Fruit fly (Drosophila melanogaster) whole organism, prepupa: Measurements from ENCODE around the gene CG7523.

ENCODE experiments used
- Blimp-1 ChIP-seq: fragments of 200-800 bp; sonication (Bioruptor generic); optimal IDR thresholded peaks from 3 replicates; lab custom pipeline; 2017; ENCODE audit warnings: missing biosample characterization, missing genetic modification characterization, mild to moderate bottlenecking, moderate library complexity, missing genetic modification reagents
- CG10631 ChIP-seq: fragments of 200-800 bp; sonication (Bioruptor generic); optimal IDR thresholded peaks from 2 replicates; lab custom pipeline; 2016; ENCODE audit warnings: missing biosample characterization, missing genetic modification characterization
- CG10669 ChIP-seq: fragments of 200-800 bp; sonication (Bioruptor generic); optimal IDR thresholded peaks from 3 replicates; lab custom pipeline; 2018; ENCODE audit warnings: missing biosample characterization, mild to moderate bottlenecking, missing genetic modification characterization, moderate library complexity
- CG11294 ChIP-seq: fragments of 200-800 bp; sonication (Bioruptor generic); IDR thresholded peaks from 2 replicates; pipeline ENCODE4 v1.3.6; 2022; ENCODE audit warnings: missing biosample characterization, missing genetic modification characterization
- CG15336 ChIP-seq: fragments of 200-800 bp; sonication (Bioruptor generic); IDR thresholded peaks from 2 replicates; pipeline ENCODE4 v1.3.6; 2022; ENCODE audit warnings: missing biosample characterization, missing genetic modification characterization
- CG3032 ChIP-seq: fragments of 200-800 bp; optimal IDR thresholded peaks from 2 replicates; lab custom pipeline; 2019; ENCODE audit warnings: missing biosample characterization, mild to moderate bottlenecking, missing genetic modification characterization, moderate library complexity
- CG32006 ChIP-seq: fragments of 200-800 bp; sonication (Bioruptor generic); optimal IDR thresholded peaks from 3 replicates; lab custom pipeline; 2017; ENCODE audit warnings: missing biosample characterization, mild to moderate bottlenecking, missing genetic modification characterization
- CG34406 ChIP-seq: fragments of 200-800 bp; sonication (Bioruptor generic); optimal IDR thresholded peaks from 3 replicates; lab custom pipeline; 2016; ENCODE audit warnings: missing biosample characterization, missing genetic modification characterization
- CG3919 ChIP-seq: fragments of 200-800 bp; sonication (Bioruptor generic); optimal IDR thresholded peaks from 3 replicates; lab custom pipeline; 2016; ENCODE audit warnings: missing biosample characterization, missing genetic modification characterization
- CG4318 ChIP-seq: fragments of 200-800 bp; sonication (Bioruptor generic); optimal IDR thresholded peaks from 3 replicates; lab custom pipeline; 2017; ENCODE audit warnings: missing biosample characterization, mild to moderate bottlenecking, missing genetic modification characterization
- CG6854 ChIP-seq: fragments of 200-800 bp; sonication (Bioruptor generic); optimal IDR thresholded peaks from 2 replicates; lab custom pipeline; 2017; ENCODE audit warnings: missing biosample characterization, mild to moderate bottlenecking, missing genetic modification characterization
- CG7368 ChIP-seq: fragments of 200-800 bp; sonication (Bioruptor generic); optimal IDR thresholded peaks from 3 replicates; lab custom pipeline; 2016; ENCODE audit warnings: missing biosample characterization, missing genetic modification characterization
- CG8119 ChIP-seq: fragments of 200-800 bp; sonication (Bioruptor generic); IDR thresholded peaks from 3 replicates; pipeline ENCODE4 v1.3.6; 2022; ENCODE audit warnings: missing biosample characterization, missing genetic modification characterization
- CG8319 ChIP-seq: fragments of 200-800 bp; sonication (Bioruptor generic); optimal IDR thresholded peaks from 3 replicates; lab custom pipeline; 2016; ENCODE audit warnings: missing biosample characterization, missing genetic modification characterization
- CG8632 ChIP-seq: fragments of 200-800 bp; sonication (Bioruptor generic); optimal IDR thresholded peaks from 3 replicates; lab custom pipeline; 2016; ENCODE audit warnings: missing biosample characterization, missing genetic modification characterization
- Eip78C ChIP-seq: fragments of 200-800 bp; sonication (Bioruptor generic); peaks from one replicate; lab custom pipeline; 2016; ENCODE audit warnings: missing biosample characterization, missing genetic modification characterization
- Ets96B ChIP-seq: fragments of 200-800 bp; optimal IDR thresholded peaks from 2 replicates; lab custom pipeline; 2019; ENCODE audit warnings: missing biosample characterization, mild to moderate bottlenecking, missing genetic modification characterization, moderate library complexity
- Hr4 ChIP-seq: fragments of 200-800 bp; sonication (Bioruptor generic); optimal IDR thresholded peaks from 3 replicates; lab custom pipeline; 2016; ENCODE audit warnings: missing biosample characterization, missing genetic modification characterization
- Lpt ChIP-seq: fragments of 200-800 bp; sonication (Bioruptor generic); optimal IDR thresholded peaks from 3 replicates; lab custom pipeline; 2016; ENCODE audit warnings: missing biosample characterization, missing genetic modification characterization
- Met ChIP-seq: fragments of 200-800 bp; sonication (Bioruptor generic); optimal IDR thresholded peaks from 3 replicates; lab custom pipeline; 2016; ENCODE audit warnings: missing biosample characterization, missing genetic modification characterization
- Sox102F ChIP-seq: fragments of 200-800 bp; sonication (Bioruptor generic); optimal IDR thresholded peaks from 2 replicates; lab custom pipeline; 2016; ENCODE audit warnings: missing biosample characterization, mild to moderate bottlenecking, missing genetic modification characterization
- achi ChIP-seq: fragments of 200-800 bp; sonication (Bioruptor generic); optimal IDR thresholded peaks from 3 replicates; lab custom pipeline; 2016; ENCODE audit warnings: missing biosample characterization, missing genetic modification characterization
- acj6 ChIP-seq: fragments of 200-800 bp; sonication (Bioruptor generic); optimal IDR thresholded peaks from 3 replicates; lab custom pipeline; 2016; ENCODE audit warnings: missing biosample characterization, missing genetic modification characterization
- cyc ChIP-seq: fragments of 200-800 bp; sonication (Bioruptor generic); optimal IDR thresholded peaks from 3 replicates; lab custom pipeline; 2016; ENCODE audit warnings: missing biosample characterization, missing genetic modification characterization
- dac ChIP-seq: fragments of 200-800 bp; sonication (Bioruptor generic); optimal IDR thresholded peaks from 2 replicates; lab custom pipeline; 2017; ENCODE audit warnings: missing biosample characterization, mild to moderate bottlenecking, missing genetic modification characterization
- eg ChIP-seq: fragments of 200-800 bp; sonication (Bioruptor generic); IDR thresholded peaks from 3 replicates; pipeline ENCODE4 v1.3.6; 2022; ENCODE audit warnings: missing biosample characterization, missing genetic modification characterization
- esn ChIP-seq: fragments of 200-800 bp; sonication (Bioruptor generic); optimal IDR thresholded peaks from 2 replicates; lab custom pipeline; 2016; ENCODE audit warnings: missing biosample characterization, mild to moderate bottlenecking, missing genetic modification characterization, moderate library complexity
- lz ChIP-seq: fragments of 200-800 bp; sonication (Bioruptor generic); optimal IDR thresholded peaks from 3 replicates; lab custom pipeline; 2016; ENCODE audit warnings: missing biosample characterization, missing genetic modification characterization
- net ChIP-seq: fragments of 200-800 bp; sonication (Bioruptor generic); optimal IDR thresholded peaks from 3 replicates; lab custom pipeline; 2016; ENCODE audit warnings: missing biosample characterization, missing genetic modification characterization
- spab ChIP-seq: fragments of 200-800 bp; sonication (Bioruptor generic); optimal IDR thresholded peaks from 2 replicates; lab custom pipeline; 2017; ENCODE audit warnings: missing biosample characterization, mild to moderate bottlenecking, missing genetic modification characterization, missing genetic modification reagents
- svp ChIP-seq: fragments of 200-800 bp; sonication (Bioruptor generic); peaks from one replicate; lab custom pipeline; 2016; ENCODE audit warnings: missing biosample characterization, missing genetic modification characterization
- vri ChIP-seq: fragments of 200-800 bp; sonication (Bioruptor generic); optimal IDR thresholded peaks from 3 replicates; lab custom pipeline; 2016; ENCODE audit warnings: missing biosample characterization, mild to moderate bottlenecking, missing genetic modification characterization

The CG7523 gene

DNA sequence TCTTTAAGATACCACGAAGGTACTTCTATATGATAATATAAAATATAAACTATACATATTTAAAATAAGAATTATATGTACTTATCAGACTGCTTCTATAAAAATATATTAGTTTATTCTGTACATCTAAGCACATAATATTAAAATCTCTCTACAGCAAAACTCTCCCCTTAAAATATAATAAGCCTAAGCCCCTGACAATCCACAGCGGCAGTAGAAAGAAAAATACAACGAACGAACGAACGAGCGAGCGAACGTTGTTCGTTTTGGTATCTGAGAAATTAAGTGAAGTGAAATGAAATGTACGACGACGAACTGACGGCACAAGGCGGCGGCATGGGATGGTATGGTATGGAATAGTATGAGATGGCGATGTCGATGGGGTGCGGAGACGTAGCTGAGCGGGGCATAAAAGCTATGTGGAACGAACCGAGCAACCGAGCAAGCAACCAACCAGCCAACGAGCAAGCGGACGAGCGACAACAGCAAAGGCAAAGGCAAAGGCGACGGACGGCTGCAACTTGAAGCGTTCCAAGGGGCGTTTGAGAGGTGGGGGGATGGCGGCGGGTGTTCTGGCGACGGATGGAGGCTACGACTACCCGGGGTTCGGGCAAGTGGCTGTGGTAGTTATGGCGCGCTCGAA lies 29.9 kb upstream of the CG7523 start (continued):
- TF ChIP-seq esn (GFP tag; lab: Kevin White, UChicago) (peak; percentile 98), CG15336 (peak; percentile 99), lz (GFP tag; lab: Kevin White, UChicago) (peak; percentile 94), Met (GFP tag; lab: Kevin White, UChicago) (peak; percentile 94), Sox102F (GFP tag; lab: Kevin White, UChicago) (peak; percentile 93), CG32006 (GFP tag; lab: Kevin White, UChicago) (peak; percentile 99), CG8319 (peak; percentile 96), Ets96B (tag; lab: Kevin White, UChicago) (peak; percentile 99), acj6 (peak; percentile 98), eg (GFP tag; lab: Robert Waterston, UW) (peak; percentile 98), Blimp-1 (GFP tag; lab: Kevin White, UChicago) (peak; percentile 95), CG8632 (GFP tag; lab: Kevin White, UChicago) (peak; percentile 99), Lpt (GFP tag; lab: Kevin White, UChicago) (peak; percentile 44), CG10669 (GFP tag; lab: Kevin White, UChicago) (peak; percentile 97), CG3919 (peak; percentile 96), CG7368 (GFP tag; lab: Kevin White, UChicago) (peak; percentile 92), CG10631 (GFP tag; lab: Kevin White, UChicago) (peak; percentile 99), cyc (GFP tag; lab: Kevin White, UChicago) (peak; percentile 88), CG34406 (GFP tag; lab: Kevin White, UChicago) (peak; percentile 99), dac (GFP tag; lab: Kevin White, UChicago) (peak; percentile 89)

DNA sequence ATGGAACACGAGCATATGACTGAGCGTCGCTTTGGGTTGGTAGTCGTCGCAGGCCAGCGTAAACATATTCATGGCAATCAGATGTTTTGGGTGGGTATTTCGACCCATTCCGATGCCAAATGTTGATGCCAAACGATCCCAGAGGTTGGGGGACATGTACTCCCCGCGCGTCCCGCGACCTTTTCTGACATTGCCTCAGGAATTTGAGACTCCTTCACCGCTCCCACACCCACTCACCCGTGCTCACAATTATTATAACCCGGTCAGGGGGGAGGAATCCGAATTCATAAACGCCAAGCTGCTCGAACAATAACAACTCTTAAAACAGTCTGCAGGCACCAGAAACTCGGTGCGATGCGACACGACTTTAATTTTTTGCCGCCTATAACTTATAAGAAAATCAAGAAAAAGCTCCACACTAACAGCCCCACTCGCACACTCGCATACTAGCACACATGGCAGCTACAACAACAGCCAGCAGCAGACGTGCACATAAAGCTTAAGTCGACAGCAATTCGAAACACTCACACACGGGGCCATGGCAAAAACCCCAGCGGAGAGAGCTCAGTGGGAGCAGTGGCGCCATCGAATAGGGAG lies 29.3 kb upstream of the CG7523 start:
- no peak for TF ChIP-seq lz (GFP tag; lab: Kevin White, UChicago)
- TF ChIP-seq Lpt (GFP tag; lab: Kevin White, UChicago): peak; percentile 77
- TF ChIP-seq spab (GFP tag; lab: Kevin White, UChicago): no peak
- no peak for TF ChIP-seq CG4318 (GFP tag; lab: Kevin White, UChicago)
- peak; percentile 82 for TF ChIP-seq CG6854
- no peak for TF ChIP-seq CG32006 (GFP tag; lab: Kevin White, UChicago)
- no peak for TF ChIP-seq vri (GFP tag; lab: Kevin White, UChicago)
- no peak for TF ChIP-seq CG34406 (GFP tag; lab: Kevin White, UChicago)
- peak; percentile 79 for TF ChIP-seq svp (GFP tag; lab: Kevin White, UChicago)

DNA sequence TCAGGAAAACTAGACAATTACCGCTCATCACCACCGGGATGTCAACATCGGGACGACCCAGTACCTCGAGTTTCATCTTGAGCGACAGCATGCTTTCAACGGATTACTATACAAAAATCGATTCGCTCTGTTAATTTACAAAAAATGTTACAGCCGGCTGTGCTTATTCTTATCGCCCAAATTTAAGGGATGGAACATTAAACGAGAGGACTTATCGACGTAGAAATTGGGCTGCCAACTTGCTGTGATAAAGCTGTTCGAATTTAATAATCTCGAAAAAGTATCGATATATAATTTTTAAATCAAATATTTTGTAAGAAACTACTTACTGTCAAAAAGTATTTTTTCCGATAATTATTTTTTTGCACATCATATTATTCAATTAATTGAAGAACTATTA lies 16.2 kb upstream of the CG7523 start, which contains the start of gene CG31249:
Gene CG31249 (minus strand): TSS at position 197 of the 400 bp plus-strand sequence.
- TF ChIP-seq CG8119: no peak
- TF ChIP-seq dac (GFP tag; lab: Kevin White, UChicago): no peak
- peak; percentile 46 for TF ChIP-seq esn (GFP tag; lab: Kevin White, UChicago)
- TF ChIP-seq CG10631 (GFP tag; lab: Kevin White, UChicago): no peak
- TF ChIP-seq Hr4: no peak
- TF ChIP-seq CG3032 (tag; lab: Kevin White, UChicago): peak; percentile 18
- TF ChIP-seq CG15336: no peak

DNA sequence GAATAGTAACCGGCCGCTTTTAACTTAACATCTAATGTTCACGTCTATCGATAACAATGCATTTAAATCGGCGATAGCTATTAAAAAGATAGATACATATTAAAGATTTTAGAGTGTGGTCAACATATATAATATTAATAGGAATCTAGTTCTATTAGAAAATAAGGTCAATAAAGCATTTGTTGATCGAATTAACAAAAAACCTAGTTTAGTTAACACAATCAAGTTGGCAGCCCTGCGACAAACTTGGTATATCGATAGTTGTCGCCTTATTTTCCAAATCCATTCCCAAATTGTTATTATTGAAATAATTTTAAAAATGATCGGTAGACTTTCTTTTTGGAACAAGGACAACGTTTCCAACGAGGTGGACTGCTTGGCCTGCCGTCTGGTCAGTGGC lies 14.2 kb upstream of the CG7523 start, which contains the start of the genes CG31251 and CG31360:
Gene CG31251 (minus strand): TSS at position 62 of the 400 bp plus-strand sequence.
Gene CG31360 (plus strand): TSS at position 244 of the 400 bp plus-strand sequence.
- TF ChIP-seq CG11294: no peak
- no peak for TF ChIP-seq achi
- TF ChIP-seq spab (GFP tag; lab: Kevin White, UChicago): no peak
- no peak for TF ChIP-seq net (GFP tag; lab: Kevin White, UChicago)
- TF ChIP-seq esn (GFP tag; lab: Kevin White, UChicago): peak; percentile 7
- TF ChIP-seq Sox102F (GFP tag; lab: Kevin White, UChicago): no peak
- peak; percentile 34 for TF ChIP-seq Eip78C
- peak; percentile 22 for TF ChIP-seq CG3032 (tag; lab: Kevin White, UChicago)
- TF ChIP-seq, all 60 proteins: peak for 3
